Fruit fly (Drosophila melanogaster) whole organism: ENCODE measurements around the gene DNAlig4.

ENCODE experiments used
- Dll ChIP-seq: fragments of >200 bp; optimal IDR thresholded peaks from 2 replicates; lab custom pipeline; 2017
- EcR ChIP-seq, 2 experiments: fragments of >200 bp; optimal IDR thresholded peaks; 2 replicates each; lab custom pipeline; 2017; ENCODE audit warnings: missing biosample characterization in 2 of 2, missing genetic modification characterization in 2 of 2, missing genetic modification reagents in 2 of 2

dm6 chrX:13680262-13680661, 12.7 kb upstream of the DNAlig4 start, which contains the start of gene CG12177:
- TF ChIP-seq Dll (lab: Kevin White, UChicago) (no peak), EcR (GFP tag; optimal IDR thresholded peaks at IDR 0.05; lab: Kevin White, UChicago) (no peak)
